Worm (Caenorhabditis elegans) whole organism, L2 larva: ENCODE data around the gene F58G1.2.

ENCODE experiments used
- ZK546.5 ChIP-seq: sonication (generic microtip); optimal IDR thresholded peaks from 2 replicates; lab custom pipeline; 2017; ENCODE audit warnings: missing biosample characterization, missing genetic modification characterization
- alr-1 ChIP-seq: fragments of 150-350 bp; optimal IDR thresholded peaks from 2 replicates; lab custom pipeline; 2014; ENCODE audit warnings: missing biosample characterization, missing genetic modification characterization
- aly-2 ChIP-seq: fragments of 150-350 bp; optimal IDR thresholded peaks from 2 replicates; lab custom pipeline; 2014; ENCODE audit warnings: missing biosample characterization, missing genetic modification characterization
- egl-27 ChIP-seq: sonication (generic microtip); optimal IDR thresholded peaks from 3 replicates; lab custom pipeline; 2017; ENCODE audit warnings: missing biosample characterization, missing genetic modification reagents, missing genetic modification characterization
- elt-1 ChIP-seq: fragments of 150-350 bp; optimal IDR thresholded peaks from 2 replicates; lab custom pipeline; 2014; ENCODE audit warnings: missing biosample characterization, missing genetic modification characterization
- lin-11 ChIP-seq: fragments of 150-350 bp; sonication (generic microtip); optimal IDR thresholded peaks from 2 replicates; lab custom pipeline; 2014; ENCODE audit warnings: missing biosample characterization, missing genetic modification characterization, inconsistent platforms, mixed read lengths
- nhr-12 ChIP-seq: fragments of 150-350 bp; optimal IDR thresholded peaks from 2 replicates; lab custom pipeline; 2014; ENCODE audit warnings: missing biosample characterization, missing genetic modification characterization
- nhr-23 ChIP-seq: fragments of 150-350 bp; optimal IDR thresholded peaks from 2 replicates; lab custom pipeline; 2014; ENCODE audit warnings: missing biosample characterization, missing genetic modification reagents, missing genetic modification characterization
- sem-4 ChIP-seq: fragments of 150-350 bp; optimal IDR thresholded peaks from 2 replicates; lab custom pipeline; 2014; ENCODE audit warnings: missing biosample characterization, missing genetic modification reagents, missing genetic modification characterization
- skn-1 ChIP-seq: sonication (generic microtip); optimal IDR thresholded peaks from 2 replicates; lab custom pipeline; 2017; ENCODE audit warnings: missing biosample characterization, missing genetic modification characterization
- snpc-4 ChIP-seq: fragments of 150-350 bp; optimal IDR thresholded peaks from 2 replicates; lab custom pipeline; 2014; ENCODE audit warnings: missing biosample characterization, missing genetic modification characterization
- ztf-1 ChIP-seq: fragments of 200-800 bp; sonication (Bioruptor generic); conservative IDR thresholded peaks from 2 replicates; pipeline ENCODE4 v1.3.6; 2022; ENCODE audit warnings: missing genetic modification characterization, missing compliant biosample characterization
- ztf-11 ChIP-seq: sonication (generic microtip); optimal IDR thresholded peaks from 2 replicates; lab custom pipeline; 2017; ENCODE audit warnings: missing biosample characterization, missing genetic modification characterization

ce11 chrII:12935259-12935658 is 16.4 kb upstream of the F58G1.2 start, which contains the start of gene lips-9:
- TF ChIP-seq alr-1 (tag; lab: Kevin White, UChicago) (no peak), lin-11 (tag; lab: Kevin White, UChicago) (no peak), nhr-12 (tag; lab: Kevin White, UChicago) (no peak), elt-1 (tag; lab: Kevin White, UChicago) (no peak), snpc-4 (tag; lab: Kevin White, UChicago) (no peak), aly-2 (no peak), egl-27 (tag; lab: Kevin White, UChicago) (no peak), ztf-1 (GFP tag; lab: Robert Waterston, UW) (no peak), nhr-23 (tag; lab: Kevin White, UChicago) (no peak), ZK546.5 (no peak), skn-1 (tag; lab: Kevin White, UChicago) (no peak), ztf-11 (tag; lab: Kevin White, UChicago) (no peak), sem-4 (no peak)
